Worm (Caenorhabditis elegans): ENCODE measurements around the gene idhb-1.

idhb-1 gene

ce11 chrX:14207942-14208341, 34.1 kb upstream of the idhb-1 start, which contains the start of gene ceh-37:
ceh-37 (minus strand) TSS chrX:14208000.
- TF ChIP-seq ceh-9 (tag; optimal IDR thresholded peaks at IDR 0.05) (no peak), elt-2 (tag; optimal IDR thresholded peaks at IDR 0.05) (peak; percentile 75)

- TF ChIP-seq hlh-15 (tag; optimal IDR thresholded peaks at IDR 0.05) (no peak), lin-11 (tag; optimal IDR thresholded peaks at IDR 0.05) (no peak), hlh-13 (GFP tag; optimal IDR thresholded peaks at IDR 0.05) (no peak), F13H6.1 (tag; optimal IDR thresholded peaks at IDR 0.05) (no peak), ets-4 (tag; optimal IDR thresholded peaks at IDR 0.05) (no peak), hlh-6 (tag; optimal IDR thresholded peaks at IDR 0.05) (no peak), T23F11.4 (GFP tag; optimal IDR thresholded peaks at IDR 0.05) (no peak), pqm-1 (tag; optimal IDR thresholded peaks at IDR 0.05) (no peak), pros-1 (tag; optimal IDR thresholded peaks at IDR 0.05) (no peak), elt-2 (tag; optimal IDR thresholded peaks at IDR 0.05) (no peak), unc-3 (GFP tag; conservative IDR thresholded peaks at IDR 0.05) (no peak), unc-3 (tag; optimal IDR thresholded peaks at IDR 0.05) (no peak), ceh-34 (tag; optimal IDR thresholded peaks at IDR 0.05) (no peak), ceh-30 (tag; optimal IDR thresholded peaks at IDR 0.05) (no peak), K02D7.2 (tag; optimal IDR thresholded peaks at IDR 0.05) (no peak), ceh-48 (tag; optimal IDR thresholded peaks at IDR 0.05) (no peak)
Observed at ce11 chrX:14206321-14206720, 32.5 kb upstream of the idhb-1 start.

DNA sequence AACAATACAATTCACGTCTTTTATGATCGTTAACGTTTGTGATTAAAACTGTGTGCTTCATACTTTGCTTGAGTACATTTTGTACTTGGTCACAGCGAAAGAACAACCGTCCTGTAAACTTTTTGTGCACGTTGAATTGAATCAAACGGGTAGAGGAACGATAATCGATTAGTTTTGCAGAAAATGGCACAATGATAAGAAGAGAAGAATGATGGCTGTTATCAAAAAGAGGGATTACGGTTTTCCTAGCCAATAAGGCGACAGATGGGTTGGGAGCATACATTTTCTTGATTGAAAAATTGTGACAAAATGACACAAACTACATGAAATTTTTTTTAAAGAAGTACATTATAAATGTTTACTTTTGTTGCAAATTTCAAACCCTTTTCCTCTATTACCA, 20.4 kb upstream of the idhb-1 start:
- no peak for TF ChIP-seq hlh-13 (GFP tag; optimal IDR thresholded peaks at IDR 0.05)
- no peak for TF ChIP-seq nhr-232 (tag; optimal IDR thresholded peaks at IDR 0.05)
- no peak for TF ChIP-seq fkh-6 (tag; optimal IDR thresholded peaks at IDR 0.05)
- TF ChIP-seq pax-1 (tag; optimal IDR thresholded peaks at IDR 0.05), result no peak
- TF ChIP-seq pqm-1 (tag; optimal IDR thresholded peaks at IDR 0.05), result no peak
- TF ChIP-seq ceh-9 (tag; optimal IDR thresholded peaks at IDR 0.05), result no peak
- TF ChIP-seq Y22D7AL.16 (tag; optimal IDR thresholded peaks at IDR 0.05), result no peak
- TF ChIP-seq pha-2 (tag; optimal IDR thresholded peaks at IDR 0.05), result no peak
- TF ChIP-seq elt-2 (tag; optimal IDR thresholded peaks at IDR 0.05), result peak; percentile 60

ce11 chrX:14186466-14186865, 12.6 kb upstream of the idhb-1 start, which contains the start of gene ceh-36:
ceh-36 (minus strand) TSS chrX:14186566.
- TF ChIP-seq ceh-2 (tag; optimal IDR thresholded peaks at IDR 0.05) (no peak), ceh-45 (GFP tag; IDR thresholded peaks at IDR 0.05) (no peak), zip-5 (tag; optimal IDR thresholded peaks at IDR 0.05) (no peak), npax-4 (tag; optimal IDR thresholded peaks at IDR 0.05) (no peak), hlh-15 (tag; optimal IDR thresholded peaks at IDR 0.05) (no peak), elt-4 (tag; optimal IDR thresholded peaks at IDR 0.05) (no peak), ceh-48 (tag; optimal IDR thresholded peaks at IDR 0.05) (no peak), unc-42 (tag; optimal IDR thresholded peaks at IDR 0.05) (no peak), unc-86 (tag; optimal IDR thresholded peaks at IDR 0.05) (no peak), K09A11.1 (tag; optimal IDR thresholded peaks at IDR 0.05; ENCODE audit: insufficient read depth) (no peak), ceh-24 (tag; optimal IDR thresholded peaks at IDR 0.05) (no peak), Y22D7AL.16 (tag; optimal IDR thresholded peaks at IDR 0.05) (no peak), sox-4 (tag; optimal IDR thresholded peaks at IDR 0.05) (no peak), ceh-14 (tag; optimal IDR thresholded peaks at IDR 0.05) (no peak), rnt-1 (tag; optimal IDR thresholded peaks at IDR 0.05) (no peak), C08G9.2 (tag; optimal IDR thresholded peaks at IDR 0.05) (no peak), pat-9 (tag; optimal IDR thresholded peaks at IDR 0.05) (no peak)

DNA sequence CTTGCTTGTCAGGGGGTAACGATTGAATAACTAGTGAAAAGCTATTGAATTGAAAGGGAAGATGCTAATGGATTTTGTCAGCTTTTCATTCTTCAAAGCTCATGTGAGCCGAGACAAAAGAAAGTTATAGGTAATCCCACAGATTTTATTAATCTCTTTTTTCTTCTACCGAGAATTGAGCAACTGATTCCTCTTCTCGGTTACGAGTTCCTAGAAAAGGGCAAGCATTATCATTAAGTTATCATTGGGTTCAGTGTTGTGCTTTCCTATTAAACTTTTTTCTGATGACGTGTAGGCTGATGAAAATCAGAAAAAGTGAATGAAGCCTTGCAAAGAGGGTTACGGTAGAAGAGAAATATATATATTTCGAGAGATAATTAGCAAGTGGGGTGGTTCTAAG, 11.8 kb upstream of the idhb-1 start:
- TF ChIP-seq ceh-19 (GFP tag; optimal IDR thresholded peaks at IDR 0.05) (no peak), C08G9.2 (tag; optimal IDR thresholded peaks at IDR 0.05) (no peak), lin-11 (tag; optimal IDR thresholded peaks at IDR 0.05) (no peak), pat-9 (tag; optimal IDR thresholded peaks at IDR 0.05) (no peak), fax-1 (tag; optimal IDR thresholded peaks at IDR 0.05) (no peak), ceh-9 (tag; optimal IDR thresholded peaks at IDR 0.05) (no peak), ceh-18 (tag; optimal IDR thresholded peaks at IDR 0.05) (no peak), unc-3 (GFP tag; conservative IDR thresholded peaks at IDR 0.05) (no peak), unc-3 (tag; optimal IDR thresholded peaks at IDR 0.05) (no peak), nhr-11 (tag; optimal IDR thresholded peaks at IDR 0.05) (no peak), C38D4.7 (GFP tag; optimal IDR thresholded peaks at IDR 0.05) (no peak), unc-86 (tag; optimal IDR thresholded peaks at IDR 0.05) (no peak), che-1 (tag; optimal IDR thresholded peaks at IDR 0.05) (no peak), ttx-3 (tag; optimal IDR thresholded peaks at IDR 0.05) (no peak), ceh-31 (tag; optimal IDR thresholded peaks at IDR 0.05) (no peak), dve-1 (tag; optimal IDR thresholded peaks at IDR 0.05) (no peak), sdc-2 (tag; optimal IDR thresholded peaks at IDR 0.05) (no peak), tbx-7 (tag; optimal IDR thresholded peaks at IDR 0.05) (no peak), hlh-15 (tag; optimal IDR thresholded peaks at IDR 0.05) (no peak)

Measured in whole organism, late embryonic.